Worm (Caenorhabditis elegans): Measurements from ENCODE around the gene srlf-31.

- no peak for TF ChIP-seq ceh-13 (GFP tag; optimal IDR thresholded peaks at IDR 0.05)
- TF ChIP-seq ets-7 (tag; optimal IDR thresholded peaks at IDR 0.05): no peak
Observed at ce11 chrIV:11930572-11930971, 7.6 kb upstream of the srlf-31 start, which contains the start of gene nhx-9.
